Worm (Caenorhabditis elegans): Measurements from ENCODE around the gene vha-11.

ce11 chrIV:2284462-2285047, 29.8 kb downstream of the vha-11 start:
- no peak for TF ChIP-seq cog-1 (tag; optimal IDR thresholded peaks at IDR 0.05)
- no peak for TF ChIP-seq klf-2 (GFP tag; conservative IDR thresholded peaks at IDR 0.05)
